Worm (Caenorhabditis elegans): ENCODE measurements around the gene C18D11.1.

Gene C18D11.1

DNA sequence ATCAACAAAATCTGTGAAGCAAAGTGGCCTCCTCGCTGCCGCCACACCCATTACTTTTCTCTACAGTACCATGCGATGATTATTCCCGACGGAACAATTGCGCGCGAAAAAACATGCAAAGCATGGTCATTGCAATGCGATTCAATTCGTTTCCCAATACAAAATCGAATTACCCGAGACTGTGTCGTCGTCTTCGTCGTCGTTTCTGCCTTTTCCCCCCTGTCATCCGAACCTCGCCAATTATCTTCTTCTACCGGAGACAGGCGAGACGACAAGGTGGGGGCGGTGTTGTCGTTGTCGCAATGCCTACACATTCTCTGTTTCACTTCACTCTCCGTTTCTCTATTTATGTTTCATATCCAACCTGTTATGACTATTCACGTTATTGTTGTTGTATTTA is 4.5 kb upstream of the C18D11.1 start:
- TF ChIP-seq unc-62 (GFP tag; optimal IDR thresholded peaks at IDR 0.05) = no peak

DNA sequence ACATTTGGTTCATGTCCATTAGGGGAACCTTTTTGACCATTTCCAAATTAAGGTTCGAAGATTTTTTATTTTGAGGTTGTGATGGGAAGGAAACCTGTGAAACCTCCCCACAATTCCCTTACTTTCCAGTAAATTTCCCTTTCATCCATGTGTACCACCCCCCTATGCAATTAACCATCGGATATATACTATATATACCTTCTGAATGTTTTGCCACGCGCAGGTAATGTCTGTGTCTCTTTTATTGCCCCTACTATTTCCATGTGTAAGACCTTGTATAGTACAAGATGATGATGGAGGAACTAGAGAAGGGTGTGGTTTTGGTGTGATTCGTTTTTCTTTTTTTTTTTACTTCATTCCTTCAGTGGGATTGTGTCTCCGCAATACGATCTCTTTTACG is 1.7 kb upstream of the C18D11.1 start:
- TF ChIP-seq unc-62 (GFP tag; optimal IDR thresholded peaks at IDR 0.05) = no peak

DNA sequence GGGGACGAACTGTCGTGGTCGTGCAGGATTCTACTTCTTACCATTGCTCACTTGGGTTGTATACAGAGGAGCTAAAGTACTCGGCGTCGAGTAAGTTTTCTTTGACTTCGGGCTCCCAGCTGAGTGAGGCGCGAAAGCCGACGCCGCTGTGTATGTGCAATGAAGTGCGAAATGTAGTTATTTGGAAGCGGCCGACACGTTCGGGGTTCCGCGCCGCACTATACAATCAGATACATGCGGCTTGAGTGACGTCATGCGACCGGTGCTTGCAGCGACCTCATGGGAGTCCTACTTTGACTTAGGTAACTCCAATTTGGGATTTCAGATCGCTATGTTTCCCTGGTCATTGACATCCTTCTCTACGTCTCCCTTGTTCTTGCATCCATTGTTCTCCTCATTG is 1.5 kb downstream of the C18D11.1 start:
- no peak for TF ChIP-seq unc-62 (GFP tag; optimal IDR thresholded peaks at IDR 0.05)

DNA sequence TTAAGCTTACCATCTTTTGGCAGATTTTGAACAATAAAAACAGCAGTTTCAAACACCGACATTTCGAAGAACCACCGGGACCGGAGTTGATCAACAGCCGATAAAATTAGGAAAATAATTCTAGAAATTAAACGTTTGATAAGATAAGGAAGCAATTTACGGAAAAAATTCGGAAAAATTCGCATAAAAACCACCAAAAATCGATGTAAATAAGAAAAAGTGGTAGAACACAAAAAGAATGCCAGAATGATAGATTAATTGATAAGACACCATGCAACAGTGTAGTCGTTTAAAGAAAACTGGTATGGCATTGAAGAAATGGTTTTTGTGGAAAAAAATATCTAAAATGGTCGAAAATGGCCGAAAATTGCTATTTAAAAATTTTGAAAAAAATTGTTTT is 6.0 kb downstream of the C18D11.1 start, which contains the start of gene maa-1:
TSS of gene maa-1 (minus strand) at position 120 of the 400 bp plus-strand sequence.
- TF ChIP-seq unc-62 (GFP tag; optimal IDR thresholded peaks at IDR 0.05) = no peak

DNA sequence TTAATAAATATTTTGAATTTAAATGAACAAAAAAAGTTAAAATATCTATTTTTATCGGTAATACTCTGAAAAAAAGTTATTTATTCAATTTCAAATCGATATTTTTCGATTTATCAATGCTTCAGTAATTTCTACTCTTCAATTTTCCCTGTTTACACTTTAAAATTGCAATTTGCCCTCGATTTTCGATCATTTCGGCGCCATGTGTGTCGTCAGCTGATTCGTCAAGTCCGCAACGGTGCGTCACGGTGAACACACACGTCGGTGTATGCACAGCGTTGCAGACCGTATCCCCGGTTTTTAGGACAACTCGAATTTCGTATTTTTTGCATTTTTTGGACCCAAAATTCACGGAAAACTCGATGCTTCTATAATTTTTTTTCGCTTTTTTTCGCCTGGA is 6.9 kb downstream of the C18D11.1 start, which contains the start of gene C18D11.3:
TSS of gene C18D11.3 (plus strand) at position 189 of the 400 bp plus-strand sequence.
- TF ChIP-seq unc-62 (GFP tag; optimal IDR thresholded peaks at IDR 0.05) = no peak

DNA sequence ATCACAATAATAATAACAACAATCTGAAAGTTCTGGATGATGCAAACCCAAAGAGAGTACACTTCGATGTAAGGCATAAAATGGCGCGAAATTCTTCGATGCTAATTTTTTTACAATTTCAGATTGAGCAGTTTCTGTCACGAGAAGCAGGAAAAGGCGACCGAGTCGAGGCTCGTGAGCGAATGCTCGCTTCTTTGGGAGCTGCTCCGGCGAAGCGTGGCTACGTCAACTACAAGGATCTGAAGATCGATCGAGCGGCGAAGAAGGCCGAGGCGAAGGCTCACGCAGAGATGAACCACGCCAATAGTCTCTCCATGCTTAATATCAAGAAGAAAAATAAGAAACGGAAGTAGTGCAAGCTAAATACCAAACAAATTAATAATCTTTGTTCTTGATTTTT is 7.7 kb downstream of the C18D11.1 start:
- no peak for TF ChIP-seq unc-62 (GFP tag; optimal IDR thresholded peaks at IDR 0.05)

DNA sequence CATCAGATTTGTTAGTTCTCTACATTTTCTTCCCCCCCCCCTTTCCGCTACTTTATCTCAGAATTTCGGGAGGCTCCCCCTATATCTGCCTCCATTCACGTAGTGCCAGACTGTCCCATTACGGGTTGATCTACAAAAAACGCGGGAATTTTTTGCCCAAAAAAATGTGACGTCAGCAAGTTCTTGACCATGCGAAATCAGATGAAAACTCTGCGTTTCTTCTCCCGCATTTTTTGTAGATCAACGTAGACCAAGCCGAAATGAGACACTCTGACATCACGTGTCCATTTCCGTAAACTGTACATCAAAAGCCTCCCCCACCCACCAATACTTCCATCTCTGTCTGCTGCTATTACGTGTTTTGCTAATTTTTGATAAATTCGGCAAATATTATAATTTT is 8.2 kb downstream of the C18D11.1 start:
- no peak for TF ChIP-seq unc-62 (GFP tag; optimal IDR thresholded peaks at IDR 0.05)

DNA sequence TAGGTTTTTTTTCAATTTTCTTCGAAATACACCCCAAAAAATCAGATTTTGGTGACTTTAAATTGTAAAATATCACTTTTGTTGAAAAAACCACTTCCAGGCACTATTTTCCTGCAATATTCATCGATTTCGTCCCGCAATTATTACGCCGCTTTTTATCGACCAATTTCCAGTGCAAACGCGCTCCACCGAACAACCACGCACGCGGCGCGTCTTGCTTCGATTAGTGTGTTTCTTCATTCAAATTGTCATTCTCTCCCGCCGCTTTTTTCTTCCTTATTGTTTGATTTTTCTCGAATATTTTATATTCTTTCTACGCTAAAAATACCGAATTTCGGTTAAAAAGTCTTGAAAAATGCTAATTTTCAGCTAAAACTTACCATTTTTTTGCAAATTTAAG is 9.3 kb downstream of the C18D11.1 start:
- no peak for TF ChIP-seq unc-62 (GFP tag; optimal IDR thresholded peaks at IDR 0.05)

DNA sequence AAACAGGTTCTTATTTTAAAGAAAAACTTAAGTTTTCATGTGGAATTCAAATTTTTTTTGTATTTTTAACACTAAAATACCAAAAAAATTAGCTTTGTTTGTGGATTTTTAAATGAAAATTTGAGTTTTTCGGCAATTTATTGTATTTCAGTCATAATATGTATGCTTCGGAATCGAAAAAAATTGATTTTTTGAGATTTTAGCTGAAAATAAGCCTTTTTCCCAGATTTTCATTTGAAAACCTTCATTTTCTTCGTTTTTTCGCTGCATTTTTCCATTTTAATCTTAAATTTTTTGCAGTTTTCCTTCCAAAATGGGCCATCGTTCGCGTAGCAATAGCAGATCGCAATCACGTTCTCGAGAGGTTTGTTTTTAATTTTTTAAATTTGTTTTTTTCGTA is 9.7 kb downstream of the C18D11.1 start, which contains the start of gene rsp-8:
TSS of gene rsp-8 (plus strand) at position 301 of the 400 bp plus-strand sequence.
- no peak for TF ChIP-seq unc-62 (GFP tag; optimal IDR thresholded peaks at IDR 0.05)

DNA sequence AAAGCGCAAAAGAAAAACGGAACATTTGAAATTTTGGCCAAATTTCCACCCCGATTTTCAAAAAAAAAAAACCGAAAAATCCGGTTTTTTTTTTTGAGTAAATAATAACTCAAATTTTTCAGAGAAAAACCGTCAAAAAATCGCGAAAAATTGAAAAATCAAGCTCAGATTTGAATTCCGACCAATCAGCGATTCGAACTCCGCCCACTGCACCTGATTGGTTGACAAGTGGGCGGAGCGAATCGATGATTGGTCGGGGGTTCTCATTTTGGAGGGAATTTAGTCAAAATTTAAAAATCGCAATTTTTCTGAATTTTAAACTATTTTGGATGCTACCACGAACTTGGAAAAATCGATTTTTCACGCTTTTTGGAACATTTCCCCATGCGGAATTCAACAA is 12.7 kb downstream of the C18D11.1 start:
- no peak for TF ChIP-seq unc-62 (GFP tag; optimal IDR thresholded peaks at IDR 0.05)

DNA sequence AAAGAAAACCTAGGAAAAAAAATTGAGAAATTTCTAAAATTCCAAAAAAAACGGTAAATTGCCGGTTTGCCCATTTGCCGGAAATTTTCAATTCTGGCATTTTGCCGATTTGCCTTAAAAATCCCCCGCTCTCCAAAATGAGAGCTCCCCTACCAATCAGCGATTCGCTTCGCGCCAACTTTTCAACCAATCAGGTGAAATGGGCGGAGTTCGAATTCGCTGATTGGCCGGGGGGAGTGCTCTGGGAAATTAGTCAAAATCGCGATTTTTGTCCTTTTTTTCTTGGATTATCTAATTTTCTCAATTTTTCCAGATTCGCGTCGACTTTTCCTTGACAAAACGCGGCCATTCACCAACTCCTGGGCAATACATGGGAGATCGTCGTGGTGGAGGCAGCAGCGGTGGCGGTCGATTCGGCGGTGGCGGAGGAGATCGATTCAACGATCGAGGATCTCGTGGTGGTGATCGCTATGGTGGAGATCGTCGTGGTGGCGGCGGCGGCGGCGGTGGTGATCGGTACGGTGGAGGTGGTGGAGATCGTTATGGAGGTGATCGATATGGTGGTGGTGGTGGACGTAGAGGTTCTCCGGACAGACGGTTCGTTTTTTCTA is 13.3 kb downstream of the C18D11.1 start:
- TF ChIP-seq unc-62 (GFP tag; optimal IDR thresholded peaks at IDR 0.05) = no peak

DNA sequence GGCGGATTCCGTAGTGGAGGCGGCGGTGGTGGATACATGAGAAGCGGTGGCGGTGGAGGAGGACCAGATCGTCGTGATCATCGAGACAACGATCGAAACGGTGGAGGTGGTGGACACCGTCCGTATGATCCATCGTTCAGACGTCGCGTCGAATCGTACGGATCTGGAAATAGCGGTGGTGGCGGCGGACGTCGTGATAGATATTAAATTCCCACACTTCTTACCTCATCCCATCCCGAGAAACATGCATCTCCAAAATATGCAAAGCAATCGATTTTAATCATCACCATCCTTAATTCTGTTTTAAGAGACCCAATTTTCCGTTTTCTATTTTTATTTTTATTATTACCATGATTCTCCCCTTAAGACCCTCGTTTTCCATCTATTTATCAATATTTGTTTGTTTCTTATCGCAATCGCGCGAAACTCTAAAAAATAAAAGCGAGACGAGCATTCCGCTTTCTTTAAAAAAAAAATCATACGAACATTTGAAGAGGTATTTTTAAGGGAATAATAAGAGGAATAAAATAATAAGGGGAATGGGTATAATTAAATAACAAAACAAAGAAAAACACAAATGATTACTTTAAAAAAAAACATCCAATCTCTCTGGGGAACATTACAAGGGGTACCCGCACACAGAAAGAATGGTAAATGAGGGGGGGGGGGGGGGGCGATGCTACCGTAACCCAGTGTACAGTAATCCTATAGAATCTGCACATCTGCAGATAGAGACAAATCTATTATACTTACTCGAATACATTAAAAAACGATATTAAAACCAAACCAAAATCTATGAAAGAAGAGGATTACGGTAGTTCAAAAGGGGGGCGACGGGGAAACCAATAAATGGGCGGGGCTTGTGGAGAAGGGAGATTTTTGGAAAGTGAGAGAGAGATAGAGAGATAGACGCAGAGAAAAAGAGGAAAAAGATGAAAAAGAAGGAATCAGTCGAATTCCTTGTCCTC is 14.4 kb downstream of the C18D11.1 start:
- no peak for TF ChIP-seq unc-62 (GFP tag; optimal IDR thresholded peaks at IDR 0.05)

DNA sequence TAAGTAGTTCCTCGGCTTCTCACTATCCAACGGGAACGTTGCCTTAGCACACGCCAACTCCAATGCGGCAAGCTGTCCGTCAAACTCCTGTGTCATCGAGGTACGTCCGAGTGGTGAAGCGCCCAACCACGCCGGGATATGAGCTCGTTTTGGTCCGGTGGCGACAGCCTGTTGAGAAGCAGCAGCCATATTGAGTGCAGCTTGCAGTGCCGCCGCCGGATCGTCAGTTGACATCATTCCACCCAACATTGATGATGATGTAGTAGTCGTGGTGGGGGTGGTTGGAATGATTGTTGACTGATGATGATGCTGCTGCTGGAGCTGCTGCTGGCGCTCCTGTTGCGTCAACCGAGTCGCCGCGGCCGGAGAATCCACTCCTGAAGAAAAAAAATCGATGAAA is 17.1 kb downstream of the C18D11.1 start:
- no peak for TF ChIP-seq unc-62 (GFP tag; optimal IDR thresholded peaks at IDR 0.05)

DNA sequence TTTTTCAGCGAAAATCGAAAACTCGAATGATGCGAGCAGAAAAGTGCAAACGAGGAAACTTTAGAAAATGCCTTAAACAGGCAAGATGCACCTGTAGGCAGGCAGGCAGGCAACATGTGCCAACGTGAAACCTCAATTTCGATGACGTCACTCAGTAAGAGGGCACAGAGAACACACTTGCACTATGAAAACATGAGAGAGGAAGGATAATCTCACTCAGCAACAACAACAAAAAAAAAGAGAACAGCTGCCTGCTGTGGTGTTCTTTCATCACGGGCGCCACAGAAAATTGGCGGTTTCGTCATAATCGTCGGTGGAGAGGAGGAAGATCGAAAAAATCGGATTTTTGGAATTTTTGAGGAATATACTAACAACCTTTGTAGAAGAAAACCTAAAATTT is 17.8 kb downstream of the C18D11.1 start:
- TF ChIP-seq unc-62 (GFP tag; optimal IDR thresholded peaks at IDR 0.05) = no peak

DNA sequence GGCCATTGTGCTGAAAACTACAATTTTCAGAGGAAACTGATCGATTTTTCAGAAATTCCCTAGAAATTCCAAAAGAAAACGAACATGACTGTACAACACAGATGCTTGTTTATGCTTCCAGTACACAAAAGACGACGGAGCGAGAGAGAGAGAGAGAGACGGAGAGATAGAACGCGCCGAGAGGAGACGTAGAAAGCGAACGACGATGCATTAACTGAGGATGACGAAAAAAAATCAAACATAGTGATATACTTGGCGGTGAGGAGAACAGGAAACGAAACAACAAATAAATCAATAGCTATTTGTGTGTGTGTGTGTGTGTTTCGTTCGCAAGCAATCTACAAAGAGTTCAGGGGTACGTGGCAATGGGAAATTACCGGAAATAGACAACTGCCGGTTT is 18.4 kb downstream of the C18D11.1 start:
- TF ChIP-seq unc-62 (GFP tag; optimal IDR thresholded peaks at IDR 0.05) = no peak

DNA sequence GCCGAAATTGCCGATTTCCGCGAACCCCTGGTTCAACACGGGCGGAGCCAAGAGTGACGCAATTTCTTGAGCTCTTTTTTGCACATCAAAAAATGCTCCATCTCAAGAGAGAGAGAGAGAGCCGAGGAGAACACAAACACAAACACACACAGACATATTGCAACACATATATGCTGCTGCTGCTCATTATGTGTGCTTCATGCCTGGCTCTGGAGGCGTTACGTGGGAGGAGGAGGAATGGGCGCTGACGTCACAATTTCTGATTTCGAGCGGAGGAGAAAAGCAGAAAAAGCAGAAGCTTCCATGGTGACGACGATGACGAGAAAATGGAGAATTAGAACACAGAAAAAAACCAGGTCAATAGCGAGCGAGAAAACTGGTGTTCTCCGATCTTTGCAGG is 19.7 kb downstream of the C18D11.1 start:
- TF ChIP-seq unc-62 (GFP tag; optimal IDR thresholded peaks at IDR 0.05) = no peak

DNA sequence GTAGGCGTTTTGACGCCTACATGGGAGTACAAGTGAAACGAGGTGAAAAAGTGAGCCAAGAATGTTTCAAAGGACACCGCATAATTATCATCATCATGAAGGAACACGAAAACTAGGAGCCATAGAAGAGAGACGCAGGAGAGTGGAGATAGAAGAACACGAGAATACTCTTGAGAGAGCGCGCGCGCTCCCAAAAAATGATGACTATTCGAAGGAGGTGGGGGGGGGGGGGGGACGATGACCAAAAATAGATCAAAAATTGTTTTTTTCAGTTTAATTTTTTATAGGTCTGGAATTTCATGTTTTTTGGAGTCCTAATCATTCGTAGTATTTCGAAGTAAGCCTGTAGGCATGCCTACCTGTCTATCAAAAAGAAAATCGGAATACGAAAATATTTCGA is 20.4 kb downstream of the C18D11.1 start:
- no peak for TF ChIP-seq unc-62 (GFP tag; optimal IDR thresholded peaks at IDR 0.05)
